Worm (Caenorhabditis elegans) whole organism, mixed stage, embryonic: Measurements from ENCODE around the gene cab-1.

Experiments used
- M03D4.4 ChIP-seq: sonication (generic microtip); optimal IDR thresholded peaks from 2 replicates; lab custom pipeline; 2017; ENCODE audit warnings: mild to moderate bottlenecking, missing genetic modification characterization, missing compliant biosample characterization
- ceh-39 ChIP-seq: fragments of 150-350 bp; optimal IDR thresholded peaks from 2 replicates; lab custom pipeline; 2014; ENCODE audit warnings: missing biosample characterization, missing genetic modification characterization
- ceh-43 ChIP-seq: fragments of 200-800 bp; sonication (Bioruptor generic); optimal IDR thresholded peaks from 2 replicates; lab custom pipeline; 2018; ENCODE audit warnings: mild to moderate bottlenecking, missing genetic modification characterization, moderate library complexity, missing compliant biosample characterization
- ceh-83 ChIP-seq: fragments of 200-800 bp; sonication (Bioruptor generic); optimal IDR thresholded peaks from 2 replicates; lab custom pipeline; 2018; ENCODE audit warnings: mild to moderate bottlenecking, missing genetic modification characterization, missing compliant biosample characterization
- ces-1 ChIP-seq: fragments of 150-350 bp; optimal IDR thresholded peaks from 2 replicates; lab custom pipeline; 2014; ENCODE audit warnings: missing biosample characterization, missing genetic modification reagents, missing genetic modification characterization
- cnd-1 ChIP-seq: fragments of 200-800 bp; sonication (Bioruptor generic); optimal IDR thresholded peaks from 2 replicates; lab custom pipeline; 2018; ENCODE audit warnings: mild to moderate bottlenecking, missing genetic modification characterization, missing compliant biosample characterization
- drap-1 ChIP-seq: fragments of 200-800 bp; sonication (Bioruptor generic); optimal IDR thresholded peaks from 3 replicates; lab custom pipeline; 2018; ENCODE audit warnings: mild to moderate bottlenecking, missing genetic modification characterization, missing compliant biosample characterization
- elt-1 ChIP-seq: sonication (generic microtip); optimal IDR thresholded peaks from 2 replicates; lab custom pipeline; 2017; ENCODE audit warnings: missing genetic modification characterization, mild to moderate bottlenecking, missing compliant biosample characterization, antibody characterized with exemption, moderate library complexity, borderline replicate concordance; ENCODE audit not compliant: insufficient read depth
- flh-1 ChIP-seq: fragments of 200-800 bp; sonication (Bioruptor generic); optimal IDR thresholded peaks from 2 replicates; lab custom pipeline; 2018; ENCODE audit warnings: mild to moderate bottlenecking, missing genetic modification characterization, moderate library complexity, missing compliant biosample characterization
- hlh-1 ChIP-seq: fragments of 150-350 bp; optimal IDR thresholded peaks from 2 replicates; lab custom pipeline; 2014; ENCODE audit warnings: missing biosample characterization, missing genetic modification reagents, missing genetic modification characterization
- lin-13 ChIP-seq: fragments of 150-350 bp; optimal IDR thresholded peaks from 2 replicates; lab custom pipeline; 2014; ENCODE audit warnings: missing biosample characterization, missing genetic modification characterization
- lin-32 ChIP-seq: fragments of 200-800 bp; sonication (Bioruptor generic); optimal IDR thresholded peaks from 2 replicates; lab custom pipeline; 2018; ENCODE audit warnings: mild to moderate bottlenecking, missing genetic modification characterization, missing compliant biosample characterization
- lsy-2 ChIP-seq: fragments of 150-350 bp; optimal IDR thresholded peaks from 2 replicates; lab custom pipeline; 2014; ENCODE audit warnings: missing biosample characterization, missing genetic modification characterization
- mab-5 ChIP-seq: fragments of 150-350 bp; optimal IDR thresholded peaks from 2 replicates; lab custom pipeline; 2014; ENCODE audit warnings: missing biosample characterization, missing genetic modification characterization
- mep-1 ChIP-seq: fragments of 150-350 bp; optimal IDR thresholded peaks from 2 replicates; lab custom pipeline; 2017; ENCODE audit warnings: missing biosample characterization, missing genetic modification reagents, missing genetic modification characterization, inconsistent platforms
- nhr-2 ChIP-seq: fragments of 150-350 bp; optimal IDR thresholded peaks from 2 replicates; lab custom pipeline; 2014; ENCODE audit warnings: missing biosample characterization, missing genetic modification characterization
- nhr-237 ChIP-seq: fragments of 150-350 bp; optimal IDR thresholded peaks from 2 replicates; lab custom pipeline; 2014; ENCODE audit warnings: missing biosample characterization, missing genetic modification characterization
- nhr-28 ChIP-seq: fragments of 150-350 bp; optimal IDR thresholded peaks from 2 replicates; lab custom pipeline; 2014; ENCODE audit warnings: missing biosample characterization, missing genetic modification characterization
- nhr-76 ChIP-seq: sonication (generic microtip); optimal IDR thresholded peaks from 2 replicates; lab custom pipeline; 2017; ENCODE audit warnings: missing biosample characterization, missing genetic modification characterization
- pha-4 ChIP-seq: fragments of 150-350 bp; optimal IDR thresholded peaks from 2 replicates; lab custom pipeline; 2018; ENCODE audit warnings: missing biosample characterization, missing genetic modification reagents, missing genetic modification characterization
- sem-2 ChIP-seq: fragments of 200-800 bp; sonication (Bioruptor generic); optimal IDR thresholded peaks from 2 replicates; lab custom pipeline; 2018; ENCODE audit warnings: mild to moderate bottlenecking, missing genetic modification characterization, missing compliant biosample characterization
- snpc-4 ChIP-seq: fragments of 150-350 bp; optimal IDR thresholded peaks from 2 replicates; lab custom pipeline; 2014; ENCODE audit warnings: missing biosample characterization, missing genetic modification characterization
- tbx-8 ChIP-seq: fragments of 200-800 bp; sonication (Bioruptor generic); optimal IDR thresholded peaks from 2 replicates; lab custom pipeline; 2018; ENCODE audit warnings: mild to moderate bottlenecking, missing genetic modification characterization, moderate library complexity, missing compliant biosample characterization
- unc-120 ChIP-seq: sonication (generic microtip); optimal IDR thresholded peaks from 2 replicates; lab custom pipeline; 2017; ENCODE audit warnings: missing genetic modification characterization, missing compliant biosample characterization; ENCODE audit not compliant: poor library complexity, severe bottlenecking
- unc-39 ChIP-seq: fragments of 150-350 bp; optimal IDR thresholded peaks from 2 replicates; lab custom pipeline; 2014; ENCODE audit warnings: missing biosample characterization, missing genetic modification characterization
- unc-62 ChIP-seq: fragments of 150-350 bp; optimal IDR thresholded peaks from 2 replicates; lab custom pipeline; 2014; ENCODE audit warnings: missing biosample characterization, missing genetic modification reagents, missing genetic modification characterization
- zip-8 ChIP-seq: fragments of 150-350 bp; optimal IDR thresholded peaks from 2 replicates; lab custom pipeline; 2014; ENCODE audit warnings: missing biosample characterization, missing genetic modification characterization
- ztf-11 ChIP-seq: fragments of 150-350 bp; optimal IDR thresholded peaks from 2 replicates; lab custom pipeline; 2014; ENCODE audit warnings: missing biosample characterization, missing genetic modification characterization

Gene cab-1

DNA sequence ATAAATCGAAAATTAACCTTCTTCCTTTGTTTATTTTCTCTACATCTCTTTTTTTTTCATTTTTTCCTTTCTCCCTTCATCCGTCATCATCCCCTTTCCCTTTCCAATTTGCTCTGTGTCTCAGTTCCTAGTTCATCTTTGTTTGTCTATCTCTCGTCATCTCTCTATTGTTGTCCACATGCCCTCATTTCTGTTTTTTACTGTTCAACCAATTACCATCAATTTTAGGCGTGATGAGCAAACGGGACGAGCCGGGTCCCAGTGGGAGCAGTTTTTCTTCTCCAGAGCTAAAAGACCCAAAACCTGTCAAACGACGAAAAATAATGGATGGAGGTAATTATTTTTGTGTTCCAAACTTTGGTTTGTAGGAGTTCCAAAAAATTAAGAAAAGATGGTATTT lies 22.7 kb upstream of the cab-1 start, which contains the start of gene C23H4.6:
Gene C23H4.6 (plus strand): TSS at position 219 of the 400 bp plus-strand sequence.
- TF ChIP-seq ztf-11 (tag; lab: Kevin White, UChicago) (no peak), sem-2 (no peak), unc-39 (tag; lab: Kevin White, UChicago) (no peak), tbx-8 (GFP tag; lab: Kevin White, UChicago) (no peak), zip-8 (tag; lab: Kevin White, UChicago) (no peak), pha-4 (no peak), nhr-2 (tag; lab: Kevin White, UChicago) (no peak), snpc-4 (tag; lab: Kevin White, UChicago) (no peak), nhr-237 (tag; lab: Kevin White, UChicago) (no peak), ceh-43 (GFP tag; lab: Kevin White, UChicago) (no peak)
- TF ChIP-seq, all 35 proteins: peak for 0

DNA sequence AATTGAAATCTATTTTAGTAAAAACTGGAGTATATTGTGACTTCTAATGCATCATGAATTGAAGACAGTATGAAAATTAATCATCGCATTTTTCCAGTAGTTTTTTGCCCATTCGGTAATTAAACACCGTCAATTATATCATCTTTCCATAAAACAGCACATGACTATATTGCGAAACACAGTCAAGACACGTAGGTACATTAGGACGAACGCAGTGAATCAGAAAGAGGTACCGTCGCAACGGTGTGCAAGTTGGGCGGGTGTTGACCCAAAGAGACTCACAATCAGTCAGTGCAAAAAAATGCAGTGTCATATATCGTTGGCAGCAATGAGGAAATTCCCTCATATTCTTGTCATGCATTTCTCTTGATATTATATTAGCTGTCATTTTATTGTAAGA lies 21.7 kb upstream of the cab-1 start:
- no peak for TF ChIP-seq mab-5 (tag; lab: Kevin White, UChicago)

DNA sequence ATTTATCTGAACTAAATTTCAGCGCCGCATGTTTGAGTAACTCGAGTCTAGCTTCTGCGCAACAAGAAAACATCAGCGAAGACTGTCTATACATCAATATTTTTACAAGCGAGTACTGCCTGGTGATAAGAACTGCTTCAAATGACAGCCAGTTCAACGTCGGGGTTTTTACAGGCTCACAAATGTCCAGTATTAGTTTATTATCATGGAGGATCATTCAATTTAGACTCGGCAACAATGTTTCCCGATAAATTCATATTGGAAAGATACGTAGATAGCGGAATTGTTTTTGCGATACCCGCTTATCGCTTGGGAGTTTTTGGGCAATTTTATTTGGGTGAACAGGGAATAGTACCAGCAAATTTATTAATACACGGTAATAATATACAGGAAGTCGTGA lies 17.7 kb upstream of the cab-1 start:
- no peak for TF ChIP-seq nhr-28 (tag; lab: Kevin White, UChicago)
- TF ChIP-seq hlh-1 (tag; lab: Kevin White, UChicago), result no peak
- no peak for TF ChIP-seq mab-5 (tag; lab: Kevin White, UChicago)
- TF ChIP-seq lsy-2, result no peak
- TF ChIP-seq ztf-11 (tag; lab: Kevin White, UChicago), result no peak
- TF ChIP-seq flh-1 (GFP tag; lab: Kevin White, UChicago), result no peak
- TF ChIP-seq cnd-1 (tag; lab: Kevin White, UChicago), result no peak
- TF ChIP-seq lin-32 (GFP tag; lab: Kevin White, UChicago), result no peak
- no peak for TF ChIP-seq lin-13
- no peak for TF ChIP-seq drap-1 (GFP tag; lab: Kevin White, UChicago)
- TF ChIP-seq ceh-43 (GFP tag; lab: Kevin White, UChicago), result no peak
- TF ChIP-seq ces-1, result no peak
- TF ChIP-seq unc-120 (tag; lab: Kevin White, UChicago), result no peak
- no peak for TF ChIP-seq nhr-76 (tag; lab: Kevin White, UChicago)
- no peak for TF ChIP-seq mep-1 (tag; lab: Kevin White, UChicago)

DNA sequence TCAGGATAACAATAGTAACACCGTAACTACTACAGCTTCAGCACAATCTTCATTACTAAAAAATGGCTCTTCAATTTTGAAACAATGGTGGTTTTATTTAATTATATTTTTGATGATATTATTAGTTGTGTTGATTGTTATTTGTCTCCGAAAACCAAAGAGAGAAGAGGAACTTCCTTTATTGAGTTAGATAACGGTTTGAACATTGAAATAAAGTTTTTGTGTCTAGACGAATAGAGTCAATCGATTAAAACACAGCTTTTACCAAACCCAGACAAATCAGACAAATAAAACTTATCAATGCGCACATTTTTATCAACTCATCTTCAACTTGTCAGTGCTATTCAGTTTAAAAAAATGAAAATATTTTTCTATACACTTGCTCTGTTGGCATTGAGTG lies 16.9 kb upstream of the cab-1 start, which contains the start of gene cest-7:
Gene cest-7 (plus strand): TSS at position 301 of the 400 bp plus-strand sequence.
- TF ChIP-seq ceh-39 (tag; lab: Kevin White, UChicago), result no peak
- TF ChIP-seq nhr-2 (tag; lab: Kevin White, UChicago), result no peak
- TF ChIP-seq ztf-11 (tag; lab: Kevin White, UChicago), result no peak
- no peak for TF ChIP-seq nhr-28 (tag; lab: Kevin White, UChicago)
- TF ChIP-seq hlh-1 (tag; lab: Kevin White, UChicago), result no peak

DNA sequence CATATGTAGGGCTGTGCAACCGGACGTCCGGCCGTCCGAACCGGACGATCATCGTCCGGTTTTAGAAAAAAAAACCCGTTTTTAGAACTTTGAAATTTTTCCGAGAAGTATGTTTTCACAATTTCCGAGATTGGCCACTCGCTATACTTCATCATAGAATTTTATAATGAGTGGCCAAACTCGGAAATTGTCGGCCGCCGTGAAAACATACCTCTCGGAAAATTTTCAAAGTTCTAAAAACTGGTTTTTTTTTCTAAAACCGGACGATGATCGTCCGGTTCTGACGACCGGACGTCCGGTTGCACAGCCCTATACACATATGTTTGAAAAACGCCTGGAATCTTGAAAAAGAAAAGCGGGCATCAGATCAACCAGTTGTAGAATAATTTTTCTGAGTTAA lies 14.4 kb upstream of the cab-1 start:
- TF ChIP-seq drap-1 (GFP tag; lab: Kevin White, UChicago) (no peak), elt-1 (tag; lab: Kevin White, UChicago) (no peak), unc-120 (tag; lab: Kevin White, UChicago) (no peak), tbx-8 (GFP tag; lab: Kevin White, UChicago) (no peak), unc-62 (GFP tag; lab: Kevin White, UChicago) (no peak), M03D4.4 (tag; lab: Kevin White, UChicago) (no peak), unc-39 (tag; lab: Kevin White, UChicago) (no peak), cnd-1 (tag; lab: Kevin White, UChicago) (no peak), ztf-11 (tag; lab: Kevin White, UChicago) (no peak), lsy-2 (no peak), nhr-237 (tag; lab: Kevin White, UChicago) (no peak), ceh-43 (GFP tag; lab: Kevin White, UChicago) (no peak), ceh-39 (tag; lab: Kevin White, UChicago) (no peak), nhr-76 (tag; lab: Kevin White, UChicago) (no peak), snpc-4 (tag; lab: Kevin White, UChicago) (no peak)

DNA sequence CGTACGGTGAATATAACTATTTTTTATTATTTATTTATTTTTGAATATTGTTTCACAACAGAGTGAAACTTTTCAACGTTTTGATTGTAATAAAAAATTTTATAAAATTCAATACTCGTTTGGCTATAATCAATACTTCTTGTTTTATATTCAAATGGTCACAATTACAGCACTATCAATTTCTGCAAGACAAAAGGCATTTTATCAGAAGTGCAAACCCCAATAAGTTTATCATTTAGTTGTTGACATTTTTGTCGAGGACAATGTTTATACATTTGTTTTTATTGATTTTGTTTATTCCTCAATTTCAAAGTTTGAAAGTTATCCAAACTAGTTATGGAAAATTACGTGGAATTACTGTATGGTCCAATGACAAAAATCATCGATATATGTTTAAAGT lies 13.3 kb upstream of the cab-1 start, which contains the start of gene cest-9.1:
Gene cest-9.1 (plus strand): TSS at position 213 of the 400 bp plus-strand sequence.
- TF ChIP-seq nhr-2 (tag; lab: Kevin White, UChicago) (no peak), ceh-83 (no peak)
